Fruit fly (Drosophila melanogaster): ENCODE results near the gene Rbp.

Rbp gene

DNA sequence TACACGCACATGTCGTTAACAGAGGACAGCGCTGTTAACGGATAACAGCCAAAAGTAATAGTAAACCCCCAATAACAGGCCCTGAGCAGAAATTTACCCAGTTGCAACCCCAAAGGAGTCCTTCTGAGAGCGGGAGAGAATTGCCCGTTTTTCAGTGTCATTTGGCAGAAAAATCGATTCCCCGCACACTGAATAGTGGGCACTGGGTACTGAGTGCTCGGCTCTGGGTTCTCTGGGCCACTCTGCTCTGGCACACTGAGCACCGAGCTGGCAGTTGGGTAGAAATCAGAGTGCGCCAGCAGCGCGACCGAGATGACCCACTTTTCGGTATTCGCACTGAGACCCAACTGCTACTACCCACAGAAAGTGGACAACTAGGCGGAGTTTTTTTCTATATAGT, at the start of gene Rbp:
Gene Rbp (plus strand): TSS at position 239 of the 400 bp plus-strand sequence.
- TF ChIP-seq noc (tag; optimal IDR thresholded peaks at IDR 0.05): no peak

DNA sequence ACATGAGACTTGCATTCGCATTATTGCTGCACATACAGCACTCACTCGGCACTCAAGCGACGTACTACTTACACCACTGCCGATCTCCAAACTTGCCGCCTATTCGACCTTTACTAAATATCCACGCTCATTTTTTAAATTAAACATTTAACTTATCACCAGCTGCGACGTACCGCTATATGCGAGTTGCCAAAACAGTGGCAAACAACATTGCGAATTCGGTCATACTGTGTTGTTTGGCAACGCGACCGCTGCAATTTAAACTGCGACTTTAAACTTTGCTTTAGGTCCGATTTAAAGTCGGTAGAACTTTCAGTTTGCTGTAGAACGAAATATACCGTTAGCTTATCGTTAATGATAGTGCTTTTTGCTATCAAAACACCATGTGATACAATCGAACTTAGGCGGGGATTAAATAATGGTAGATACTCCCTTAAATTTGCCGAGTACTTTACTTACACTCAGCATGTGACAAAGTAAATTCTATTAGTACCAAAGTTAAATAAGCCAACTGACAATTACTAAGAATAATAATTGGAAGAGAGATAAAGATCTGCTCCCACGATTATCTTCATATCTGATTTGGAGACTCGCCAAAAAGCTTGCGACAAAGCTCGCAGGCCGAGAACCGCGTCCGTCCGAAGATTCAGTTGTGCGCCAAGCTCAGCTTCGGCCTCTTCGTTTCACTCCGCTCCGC, 46.2 kb upstream of the Rbp start, which contains the start of the genes CG6236 and ea:
Gene CG6236 (minus strand): TSS at position 187 of the 697 bp plus-strand sequence.
Gene ea (plus strand): TSS at position 647 of the 697 bp plus-strand sequence.
- no peak for TF ChIP-seq noc (tag; optimal IDR thresholded peaks at IDR 0.05)

dm6 chr3R:15330472-15330871, 44.0 kb upstream of the Rbp start, which contains the start of gene mRpL9:
Gene mRpL9, plus strand, starts transcription at chr3R:15330738.
- no peak for TF ChIP-seq noc (tag; optimal IDR thresholded peaks at IDR 0.05)

- no peak for TF ChIP-seq noc (tag; optimal IDR thresholded peaks at IDR 0.05)
Measured at dm6 chr3R:15332994-15333393, 41.4 kb upstream of the Rbp start, which contains the start of the genes Fkbp39 and Cyfip. Gene Fkbp39, minus strand, starts transcription at chr3R:15333133. Gene Cyfip, plus strand, starts transcription at chr3R:15333266.

DNA sequence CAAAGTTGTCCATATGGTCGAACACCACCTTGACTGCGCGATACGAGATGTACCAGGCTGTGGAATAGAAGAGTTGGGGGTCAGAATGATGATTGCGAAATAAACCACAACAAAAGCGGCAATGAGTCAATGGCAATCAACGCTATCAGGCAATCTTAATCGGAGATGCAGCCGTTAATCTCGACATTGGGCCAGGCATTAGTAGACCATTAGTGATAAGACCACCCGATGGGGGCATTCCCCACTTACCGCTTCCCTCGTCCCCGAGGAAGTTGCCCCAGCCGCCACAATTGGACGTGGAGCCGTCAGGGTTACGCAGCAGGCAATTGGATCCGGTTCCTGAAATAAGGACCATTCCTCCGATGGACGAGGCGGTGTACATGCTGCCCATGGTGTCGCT, 35.3 kb upstream of the Rbp start:
- TF ChIP-seq noc (tag; optimal IDR thresholded peaks at IDR 0.05): no peak

- TF ChIP-seq noc (tag; optimal IDR thresholded peaks at IDR 0.05): no peak
Measured at dm6 chr3R:15340052-15340732, 34.2 kb upstream of the Rbp start, which contains the start of gene SerRS-m. Gene SerRS-m, plus strand, starts transcription at chr3R:15340667.

DNA sequence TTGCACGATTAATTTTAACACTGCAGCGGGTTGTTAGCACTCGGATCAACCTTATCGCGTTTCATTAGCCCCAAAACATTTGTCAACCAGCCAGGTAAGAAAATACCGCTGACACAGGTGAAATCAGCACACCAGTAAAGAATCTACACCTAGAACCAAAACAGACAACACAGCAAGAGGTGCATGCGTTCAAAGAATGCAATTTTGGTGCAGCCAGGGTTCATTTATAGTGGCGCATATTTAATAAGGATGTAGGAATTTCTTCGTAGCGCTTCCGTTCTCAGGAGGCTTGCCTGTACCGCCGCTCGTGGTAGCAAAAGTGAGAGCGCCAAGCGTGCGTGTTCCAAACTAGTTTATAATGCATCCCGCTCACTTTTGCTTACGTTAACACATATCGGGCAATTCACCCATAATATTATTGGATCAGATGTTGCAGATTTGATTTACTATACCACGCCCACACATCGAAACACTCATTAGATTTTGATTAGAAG, 32.0 kb upstream of the Rbp start:
- no peak for TF ChIP-seq noc (tag; optimal IDR thresholded peaks at IDR 0.05)

- peak; percentile 75 for TF ChIP-seq noc (tag; optimal IDR thresholded peaks at IDR 0.05)
Measured at dm6 chr3R:15342926-15343685, 31.3 kb upstream of the Rbp start, which contains the start of gene Nagk. Gene Nagk, minus strand, starts transcription at chr3R:15343256.

DNA sequence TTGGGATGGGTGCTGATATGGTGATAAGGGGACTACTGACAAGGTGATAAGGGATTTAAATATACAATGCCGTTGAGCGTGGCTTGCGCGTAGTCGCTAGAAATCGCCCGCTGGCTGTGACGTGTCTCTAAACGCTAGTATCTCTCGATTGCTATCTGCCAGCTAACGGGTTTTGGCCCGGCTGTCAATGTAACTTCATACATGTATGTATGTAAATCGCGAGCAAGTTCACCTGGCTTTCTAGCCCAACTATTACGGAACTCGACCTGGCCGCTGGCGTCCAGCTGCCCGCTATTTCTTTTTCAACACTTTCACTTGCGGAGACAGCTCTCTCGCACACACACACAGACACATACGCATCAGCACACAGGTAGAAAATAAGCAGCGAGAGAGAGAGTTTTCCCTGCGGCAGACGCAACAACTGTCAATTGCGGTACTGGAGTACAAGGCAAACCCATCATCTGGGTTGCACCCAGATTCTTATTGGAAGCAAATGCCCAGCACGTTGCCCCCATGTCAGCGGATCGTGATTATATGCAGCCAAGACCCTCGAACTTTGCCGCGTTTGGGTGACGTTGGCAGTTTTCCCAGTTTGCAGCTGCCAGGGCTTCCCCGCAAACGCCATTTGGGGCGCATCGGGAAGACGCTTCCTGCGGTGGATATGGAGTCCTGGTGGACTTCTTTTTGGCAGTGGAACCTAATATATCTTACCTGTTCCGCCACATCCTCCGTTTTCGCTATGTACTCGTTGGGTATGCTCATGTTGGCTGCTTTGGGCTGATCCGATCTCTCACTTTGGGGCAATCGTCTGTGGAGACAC, 29.0 kb upstream of the Rbp start:
- TF ChIP-seq noc (tag; optimal IDR thresholded peaks at IDR 0.05): peak; percentile 22

dm6 chr3R:15346018-15346383, 28.4 kb upstream of the Rbp start, which contains the start of the genes Surf4 and CG31301:
Gene Surf4, minus strand, starts transcription at chr3R:15346176.
Gene CG31301, plus strand, starts transcription at chr3R:15346205.
- no peak for TF ChIP-seq noc (tag; optimal IDR thresholded peaks at IDR 0.05)

dm6 chr3R:15347822-15348221, 26.6 kb upstream of the Rbp start, which contains the start of the genes CG42726 and CG42727:
Gene CG42726, plus strand, starts transcription at chr3R:15348048.
Gene CG42727, plus strand, starts transcription at chr3R:15348048.
- TF ChIP-seq noc (tag; optimal IDR thresholded peaks at IDR 0.05): no peak

- TF ChIP-seq noc (tag; optimal IDR thresholded peaks at IDR 0.05): peak; percentile 47
Measured at dm6 chr3R:15350993-15351426, 23.4 kb upstream of the Rbp start, which contains the start of the genes Trs33 and Tmtc4. Gene Trs33, minus strand, starts transcription at chr3R:15350995. Gene Tmtc4, plus strand, starts transcription at chr3R:15351225.

dm6 chr3R:15354019-15354418, 20.4 kb upstream of the Rbp start:
- TF ChIP-seq noc (tag; optimal IDR thresholded peaks at IDR 0.05): no peak

DNA sequence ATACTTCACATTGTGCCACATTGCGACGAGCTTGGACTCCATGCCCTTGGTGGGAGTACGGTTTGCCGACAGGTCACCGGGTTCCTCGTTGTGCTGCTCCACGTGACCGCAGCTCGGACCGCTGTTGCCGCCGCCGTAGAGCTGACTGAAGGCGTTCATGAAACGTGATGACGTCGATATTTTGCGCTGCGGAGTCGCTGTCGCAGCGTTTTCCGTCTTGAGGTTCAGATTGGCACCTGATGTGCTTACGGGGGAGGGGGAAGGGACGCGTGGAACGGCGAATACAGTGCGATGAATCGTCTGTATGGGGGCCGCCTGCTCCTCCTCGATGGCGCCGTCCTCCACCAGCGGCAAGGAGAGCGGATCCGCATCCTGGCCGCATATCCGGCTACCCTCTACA, 18.3 kb upstream of the Rbp start:
- no peak for TF ChIP-seq noc (tag; optimal IDR thresholded peaks at IDR 0.05)
